Fruit fly (Drosophila melanogaster) S2 (cell line): Measurements from ENCODE around the gene Or82a.

Source experiments
- CG8478 ChIP-seq: fragments of >200 bp; optimal IDR thresholded peaks from 2 replicates; lab custom pipeline; 2018
- CTCF ChIP-seq, 2 experiments: fragments of >200 bp; optimal IDR thresholded peaks; 2 replicates each; lab custom pipeline; 2018

DNA sequence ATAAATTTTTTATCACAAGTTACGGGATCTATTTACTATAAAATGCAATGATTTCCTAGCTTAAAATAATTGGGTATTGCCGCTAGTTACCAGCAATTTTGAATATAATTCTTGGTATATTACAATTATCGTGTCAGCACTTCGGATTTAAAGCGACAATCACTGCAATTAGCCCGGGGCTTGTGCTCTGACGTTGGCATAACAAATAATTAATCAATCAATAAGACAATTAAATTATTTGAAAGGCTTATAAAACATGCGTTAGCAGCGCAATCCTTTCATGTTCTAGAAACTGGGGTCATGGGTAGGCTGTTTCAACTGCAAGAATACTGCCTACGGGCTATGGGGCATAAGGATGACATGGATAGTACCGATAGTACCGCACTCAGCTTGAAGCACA, at the start of gene Or82a:
- TF ChIP-seq CTCF (optimal IDR thresholded peaks at IDR 0.05; lab: Kevin White, UChicago), result no peak
- TF ChIP-seq CG8478, result no peak
